Worm (Caenorhabditis elegans) whole organism, early embryonic: Measurements from ENCODE around the gene T24F1.7.

Source experiments
- B0310.2 ChIP-seq: sonication (generic microtip); optimal IDR thresholded peaks from 2 replicates; lab custom pipeline; 2016; ENCODE audit warnings: mild to moderate bottlenecking, missing genetic modification characterization, missing compliant biosample characterization
- aly-1 ChIP-seq: sonication (generic microtip); optimal IDR thresholded peaks from 2 replicates; lab custom pipeline; 2016; ENCODE audit warnings: missing genetic modification characterization, missing compliant biosample characterization
- ama-1 ChIP-seq: fragments of 150-350 bp; optimal IDR thresholded peaks from 2 replicates; lab custom pipeline; 2014
- ceh-13 ChIP-seq: fragments of 200-800 bp; sonication (Bioruptor generic); optimal IDR thresholded peaks from 2 replicates; lab custom pipeline; 2018; ENCODE audit warnings: mild to moderate bottlenecking, missing genetic modification characterization, missing compliant biosample characterization
- ceh-36 ChIP-seq: sonication (generic microtip); optimal IDR thresholded peaks from 2 replicates; lab custom pipeline; 2016; ENCODE audit warnings: missing genetic modification characterization, inconsistent platforms, missing compliant biosample characterization
- ets-7 ChIP-seq: sonication (generic microtip); optimal IDR thresholded peaks from 2 replicates; lab custom pipeline; 2016; ENCODE audit warnings: missing genotype, missing genetic modification characterization, missing compliant biosample characterization
- flt-1 ChIP-seq: fragments of 200-800 bp; sonication (Bioruptor generic); IDR thresholded peaks from 2 replicates; pipeline ENCODE4 v1.3.6; 2022; ENCODE audit warnings: missing genetic modification characterization, missing compliant biosample characterization
- hmbx-1 ChIP-seq: sonication (generic microtip); optimal IDR thresholded peaks from 2 replicates; lab custom pipeline; 2016; ENCODE audit warnings: mild to moderate bottlenecking, missing genetic modification characterization, missing compliant biosample characterization
- hnd-1 ChIP-seq: sonication (generic microtip); optimal IDR thresholded peaks from 2 replicates; lab custom pipeline; 2016; ENCODE audit warnings: missing genetic modification characterization, missing compliant biosample characterization
- sea-1 ChIP-seq: fragments of 200-800 bp; sonication (Bioruptor generic); conservative IDR thresholded peaks from 2 replicates; pipeline ENCODE4 v1.3.6; 2022; ENCODE audit warnings: missing genetic modification characterization, missing compliant biosample characterization
- tbx-11 ChIP-seq: fragments of 200-800 bp; sonication (Bioruptor generic); IDR thresholded peaks from 2 replicates; pipeline ENCODE4 v1.3.6; 2022; ENCODE audit warnings: missing genetic modification characterization, missing compliant biosample characterization
- tra-4 ChIP-seq: sonication (generic microtip); optimal IDR thresholded peaks from 2 replicates; lab custom pipeline; 2017; ENCODE audit warnings: missing genetic modification characterization, missing compliant biosample characterization

DNA sequence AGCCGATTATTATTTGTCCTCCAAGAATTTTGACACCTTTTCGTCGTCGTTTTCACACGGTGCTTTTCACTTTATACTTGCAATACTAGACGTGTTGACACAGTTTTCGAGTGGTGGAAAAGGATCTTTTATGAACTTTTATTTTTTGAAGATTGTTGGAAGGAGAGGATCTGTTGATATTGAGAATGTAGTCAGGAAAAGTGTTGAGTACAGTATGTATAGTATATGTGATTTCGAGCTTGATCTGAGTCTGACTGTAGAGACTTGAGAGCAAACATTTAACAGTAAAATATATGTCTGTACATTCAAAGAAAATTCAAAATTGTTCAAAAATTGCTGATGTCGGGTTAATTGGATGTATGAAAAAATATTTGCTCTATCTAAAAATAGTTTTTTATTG, 23.8 kb downstream of the T24F1.7 start:
- TF ChIP-seq ceh-13: no peak
- no peak for TF ChIP-seq hnd-1 (tag; lab: Kevin White, UChicago)
- no peak for TF ChIP-seq tra-4 (tag; lab: Kevin White, UChicago)
- TF ChIP-seq hmbx-1: no peak
- TF ChIP-seq ama-1 (lab: Kevin White, UChicago): no peak
- no peak for TF ChIP-seq ceh-36
- no peak for TF ChIP-seq aly-1 (tag; lab: Kevin White, UChicago)
- no peak for TF ChIP-seq sea-1 (GFP tag; lab: Robert Waterston, UW)
- TF ChIP-seq tbx-11 (GFP tag; lab: Robert Waterston, UW): no peak
- TF ChIP-seq B0310.2: no peak
- no peak for TF ChIP-seq ets-7 (tag; lab: Kevin White, UChicago)
- TF ChIP-seq flt-1 (GFP tag; lab: Robert Waterston, UW): no peak
